Fruit fly (Drosophila melanogaster): Measurements from ENCODE around the gene ush.

- TF ChIP-seq Clk (GFP tag; optimal IDR thresholded peaks at IDR 0.05): peak; percentile 44
- TF ChIP-seq CG7045 (GFP tag; optimal IDR thresholded peaks at IDR 0.05): no peak
- no peak for TF ChIP-seq CG33017 (tag; optimal IDR thresholded peaks at IDR 0.05)
- no peak for TF ChIP-seq kay (GFP tag; ENCODE audit: borderline replicate concordance)
Observed at dm6 chr2L:568030-568429, 92.0 kb downstream of the ush start, which contains the start of the genes Nle and Sf3b1.

Data from whole organism, adult.